Worm (Caenorhabditis elegans): Measurements from ENCODE around the gene fbxa-61.

Gene fbxa-61

ce11 chrIII:1269156-1269555, 30.3 kb downstream of the fbxa-61 start, which contains the start of gene fbxa-32:
Gene fbxa-32 (minus strand): TSS chrIII:1269256.
- TF ChIP-seq ceh-13 (GFP tag; optimal IDR thresholded peaks at IDR 0.05) = no peak
- TF ChIP-seq sea-1 (GFP tag; conservative IDR thresholded peaks at IDR 0.05) = no peak
- TF ChIP-seq aly-1 (tag; optimal IDR thresholded peaks at IDR 0.05) = no peak
- TF ChIP-seq F13C5.2 (tag; optimal IDR thresholded peaks at IDR 0.05) = no peak
- no peak for TF ChIP-seq tbx-37 (GFP tag; conservative IDR thresholded peaks at IDR 0.05)
- no peak for TF ChIP-seq ceh-36 (tag; optimal IDR thresholded peaks at IDR 0.05)
- no peak for TF ChIP-seq hmbx-1 (tag; optimal IDR thresholded peaks at IDR 0.05)
- TF ChIP-seq ets-7 (tag; optimal IDR thresholded peaks at IDR 0.05) = no peak
- TF ChIP-seq scrt-1 (GFP tag; IDR thresholded peaks at IDR 0.05) = no peak
- no peak for TF ChIP-seq hnd-1 (tag; optimal IDR thresholded peaks at IDR 0.05)
- no peak for TF ChIP-seq tbx-11 (GFP tag; IDR thresholded peaks at IDR 0.05)

ce11 chrIII:1271378-1271926, 32.6 kb downstream of the fbxa-61 start, which contains the start of gene fbxa-31:
Gene fbxa-31 (minus strand): TSS chrIII:1271428.
- no peak for TF ChIP-seq B0310.2 (tag; optimal IDR thresholded peaks at IDR 0.05)
- TF ChIP-seq ets-7 (tag; optimal IDR thresholded peaks at IDR 0.05) = no peak
- no peak for TF ChIP-seq flt-1 (GFP tag; IDR thresholded peaks at IDR 0.05)
- TF ChIP-seq tra-4 (tag; optimal IDR thresholded peaks at IDR 0.05) = no peak
- TF ChIP-seq aly-1 (tag; optimal IDR thresholded peaks at IDR 0.05) = no peak
- no peak for TF ChIP-seq tbx-11 (GFP tag; IDR thresholded peaks at IDR 0.05)
- TF ChIP-seq hnd-1 (tag; optimal IDR thresholded peaks at IDR 0.05) = no peak
- no peak for TF ChIP-seq hmbx-1 (tag; optimal IDR thresholded peaks at IDR 0.05)
- no peak for TF ChIP-seq F13C5.2 (tag; optimal IDR thresholded peaks at IDR 0.05)
- TF ChIP-seq tbx-37 (GFP tag; conservative IDR thresholded peaks at IDR 0.05) = no peak
- no peak for TF ChIP-seq hmg-4 (GFP tag; optimal IDR thresholded peaks at IDR 0.05)
- no peak for TF ChIP-seq scrt-1 (GFP tag; IDR thresholded peaks at IDR 0.05)
- no peak for TF ChIP-seq ceh-13 (GFP tag; optimal IDR thresholded peaks at IDR 0.05)
- no peak for TF ChIP-seq ama-1 (optimal IDR thresholded peaks at IDR 0.05)
- TF ChIP-seq pes-1 (GFP tag; IDR thresholded peaks at IDR 0.05) = no peak

ce11 chrIII:1273655-1274328, 34.9 kb downstream of the fbxa-61 start, which contains the start of gene fbxa-29:
Gene fbxa-29 (minus strand): TSS chrIII:1273705.
- no peak for TF ChIP-seq aly-1 (tag; optimal IDR thresholded peaks at IDR 0.05)
- no peak for TF ChIP-seq flt-1 (GFP tag; IDR thresholded peaks at IDR 0.05)
- TF ChIP-seq hnd-1 (tag; optimal IDR thresholded peaks at IDR 0.05) = no peak
- TF ChIP-seq F13C5.2 (tag; optimal IDR thresholded peaks at IDR 0.05) = no peak
- no peak for TF ChIP-seq hmg-4 (GFP tag; optimal IDR thresholded peaks at IDR 0.05)

ce11 chrIII:1275513-1275912, 36.7 kb downstream of the fbxa-61 start, which contains the start of gene fbxa-30:
Gene fbxa-30 (minus strand): TSS chrIII:1275613.
- TF ChIP-seq hnd-1 (tag; optimal IDR thresholded peaks at IDR 0.05) (no peak), tbx-11 (GFP tag; IDR thresholded peaks at IDR 0.05) (no peak), hmbx-1 (tag; optimal IDR thresholded peaks at IDR 0.05) (no peak), flt-1 (GFP tag; IDR thresholded peaks at IDR 0.05) (no peak), scrt-1 (GFP tag; IDR thresholded peaks at IDR 0.05) (no peak), ceh-36 (tag; optimal IDR thresholded peaks at IDR 0.05) (no peak)

ce11 chrIII:1279197-1279596, 40.3 kb downstream of the fbxa-61 start:
- TF ChIP-seq ceh-13 (GFP tag; optimal IDR thresholded peaks at IDR 0.05) = no peak
- no peak for TF ChIP-seq hmg-4 (GFP tag; optimal IDR thresholded peaks at IDR 0.05)
- no peak for TF ChIP-seq ama-1 (optimal IDR thresholded peaks at IDR 0.05)
- TF ChIP-seq F13C5.2 (tag; optimal IDR thresholded peaks at IDR 0.05) = no peak
- no peak for TF ChIP-seq B0310.2 (tag; optimal IDR thresholded peaks at IDR 0.05)
- no peak for TF ChIP-seq aly-1 (tag; optimal IDR thresholded peaks at IDR 0.05)
- TF ChIP-seq tra-4 (tag; optimal IDR thresholded peaks at IDR 0.05) = no peak
- no peak for TF ChIP-seq hnd-1 (tag; optimal IDR thresholded peaks at IDR 0.05)
- TF ChIP-seq ets-7 (tag; optimal IDR thresholded peaks at IDR 0.05) = no peak

- TF ChIP-seq B0310.2 (tag; optimal IDR thresholded peaks at IDR 0.05) (no peak), F13C5.2 (tag; optimal IDR thresholded peaks at IDR 0.05) (no peak), tbx-11 (GFP tag; IDR thresholded peaks at IDR 0.05) (no peak), hnd-1 (tag; optimal IDR thresholded peaks at IDR 0.05) (no peak), pes-1 (GFP tag; IDR thresholded peaks at IDR 0.05) (no peak), flt-1 (GFP tag; IDR thresholded peaks at IDR 0.05) (no peak), scrt-1 (GFP tag; IDR thresholded peaks at IDR 0.05) (no peak), ceh-13 (GFP tag; optimal IDR thresholded peaks at IDR 0.05) (no peak)
Observed at ce11 chrIII:1284584-1285046, 45.8 kb downstream of the fbxa-61 start, which contains the start of gene fbxa-37. Gene fbxa-37 (plus strand): TSS chrIII:1284996.

- TF ChIP-seq tbx-11 (GFP tag; IDR thresholded peaks at IDR 0.05) = no peak
- TF ChIP-seq ama-1 (optimal IDR thresholded peaks at IDR 0.05) = no peak
- no peak for TF ChIP-seq scrt-1 (GFP tag; IDR thresholded peaks at IDR 0.05)
- no peak for TF ChIP-seq pes-1 (GFP tag; IDR thresholded peaks at IDR 0.05)
- TF ChIP-seq hmg-4 (GFP tag; optimal IDR thresholded peaks at IDR 0.05) = no peak
- no peak for TF ChIP-seq ets-7 (tag; optimal IDR thresholded peaks at IDR 0.05)
- TF ChIP-seq hnd-1 (tag; optimal IDR thresholded peaks at IDR 0.05) = no peak
- TF ChIP-seq F13C5.2 (tag; optimal IDR thresholded peaks at IDR 0.05) = no peak
Observed at ce11 chrIII:1288473-1289056, 49.7 kb downstream of the fbxa-61 start, which contains the start of gene fbxa-50. Gene fbxa-50 (minus strand): TSS chrIII:1288523.

Data from whole organism, early embryonic.